Worm (Caenorhabditis elegans) whole organism, midembryonic: Measurements from ENCODE around the gene C27D9.2.

Experiments used
- T22C8.4 ChIP-seq: fragments of 200-800 bp; sonication (Bioruptor generic); IDR thresholded peaks from 2 replicates; pipeline ENCODE4 v1.3.6; 2022; ENCODE audit warnings: missing genetic modification characterization, missing compliant biosample characterization
- flt-1 ChIP-seq: fragments of 200-800 bp; sonication (Bioruptor generic); IDR thresholded peaks from 2 replicates; pipeline ENCODE4 v1.3.6; 2022; ENCODE audit warnings: missing genetic modification characterization, missing compliant biosample characterization
- med-1 ChIP-seq: sonication (generic microtip); optimal IDR thresholded peaks from 2 replicates; lab custom pipeline; 2017; ENCODE audit warnings: missing genetic modification characterization, mild to moderate bottlenecking, missing compliant biosample characterization, antibody characterized with exemption, missing genetic modification reagents; ENCODE audit not compliant: insufficient read depth
- ref-1 ChIP-seq: fragments of 200-800 bp; sonication (Bioruptor generic); conservative IDR thresholded peaks from 2 replicates; pipeline ENCODE4 v1.3.6; 2022; ENCODE audit warnings: missing genetic modification reagents, missing genetic modification characterization, missing compliant biosample characterization
- tab-1 ChIP-seq: fragments of 200-800 bp; sonication (Bioruptor generic); IDR thresholded peaks from 2 replicates; pipeline ENCODE4 v1.3.6; 2022; ENCODE audit warnings: missing genetic modification characterization, missing compliant biosample characterization
- ztf-29 ChIP-seq: fragments of 200-800 bp; sonication (Bioruptor generic); IDR thresholded peaks from 2 replicates; pipeline ENCODE4 v1.3.6; 2022; ENCODE audit warnings: missing genetic modification reagents, missing genetic modification characterization, missing compliant biosample characterization

DNA sequence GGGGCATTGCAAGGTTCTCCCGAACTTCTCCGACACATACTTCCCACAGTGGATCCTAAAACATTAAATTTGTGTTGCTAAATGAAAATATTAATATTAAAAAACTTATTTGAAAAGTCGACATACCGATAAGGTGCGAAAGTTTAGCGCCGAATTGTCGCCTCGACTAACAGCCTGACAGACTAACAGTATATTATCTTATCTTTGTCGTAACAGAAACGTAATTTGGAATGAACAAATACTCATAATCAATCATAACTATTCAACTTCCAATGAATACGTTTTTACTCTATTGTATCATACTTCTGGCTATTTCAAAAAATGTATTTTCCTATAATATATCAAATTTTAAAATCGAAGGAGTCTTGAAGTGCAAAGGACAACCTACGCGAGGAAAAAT, 20.3 kb upstream of the C27D9.2 start, which contains the start of gene F26G1.11:
- TF ChIP-seq flt-1, result no peak
- no peak for TF ChIP-seq tab-1
- TF ChIP-seq ztf-29 (GFP tag; lab: Robert Waterston, UW), result no peak
- no peak for TF ChIP-seq T22C8.4 (GFP tag; lab: Robert Waterston, UW)
- no peak for TF ChIP-seq ref-1 (GFP tag; lab: Robert Waterston, UW)
- TF ChIP-seq med-1, result no peak
